Worm (Caenorhabditis elegans): ENCODE measurements around the gene F38E11.9.

F38E11.9 gene

DNA sequence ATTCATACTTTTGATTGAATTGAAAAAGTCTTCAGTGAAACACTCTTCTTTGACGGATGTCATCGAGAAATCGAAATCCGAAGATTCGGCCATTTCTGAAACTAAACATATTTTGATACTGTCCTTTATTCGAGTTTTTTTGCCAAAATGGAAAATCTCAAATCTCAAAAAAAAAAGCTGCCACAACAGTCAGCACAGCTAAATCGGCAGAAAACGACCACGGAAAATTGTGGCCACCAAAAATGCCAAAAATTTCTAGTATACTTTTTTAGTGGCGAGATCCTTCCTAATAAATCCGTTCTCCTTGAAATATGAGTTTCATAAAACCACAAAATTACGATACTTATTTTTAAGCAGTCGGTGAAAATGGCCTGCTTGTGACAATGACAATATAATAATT, at the start of gene F38E11.9:
Gene F38E11.9 (minus strand): TSS at position 101 of the 400 bp plus-strand sequence.
- TF ChIP-seq ekl-4 (GFP tag; IDR thresholded peaks at IDR 0.05), result no peak
- TF ChIP-seq ztf-26 (tag; optimal IDR thresholded peaks at IDR 0.05), result no peak
- no peak for TF ChIP-seq F22D6.2 (tag; optimal IDR thresholded peaks at IDR 0.05)
- no peak for TF ChIP-seq B0261.1 (tag; optimal IDR thresholded peaks at IDR 0.05)
- TF ChIP-seq mes-4 (tag; optimal IDR thresholded peaks at IDR 0.05), result no peak
- TF ChIP-seq madf-6 (GFP tag; IDR thresholded peaks at IDR 0.05), result no peak
- no peak for TF ChIP-seq ets-4 (GFP tag; optimal IDR thresholded peaks at IDR 0.05)
- TF ChIP-seq rec-8 (tag; optimal IDR thresholded peaks at IDR 0.05), result no peak
- no peak for TF ChIP-seq lin-35 (GFP tag; optimal IDR thresholded peaks at IDR 0.05)
- TF ChIP-seq ccch-3 (GFP tag; optimal IDR thresholded peaks at IDR 0.05), result no peak
- TF ChIP-seq attf-5 (GFP tag; optimal IDR thresholded peaks at IDR 0.05), result no peak
- TF ChIP-seq ceh-91 (GFP tag; IDR thresholded peaks at IDR 0.05), result no peak
- no peak for TF ChIP-seq rpc-1 (optimal IDR thresholded peaks at IDR 0.05)
- no peak for TF ChIP-seq rpc-1 (tag; optimal IDR thresholded peaks at IDR 0.05)
- no peak for TF ChIP-seq him-1 (tag; optimal IDR thresholded peaks at IDR 0.05)
- no peak for TF ChIP-seq lsy-27 (tag; optimal IDR thresholded peaks at IDR 0.05; ENCODE audit: borderline replicate concordance, insufficient read depth)
- TF ChIP-seq akir-1 (GFP tag; optimal IDR thresholded peaks at IDR 0.05), result no peak
- TF ChIP-seq mel-28 (tag; optimal IDR thresholded peaks at IDR 0.05; ENCODE audit: borderline replicate concordance), result no peak
- no peak for TF ChIP-seq hlh-12 (tag; optimal IDR thresholded peaks at IDR 0.05)
- no peak for TF ChIP-seq lag-1 (GFP tag; IDR thresholded peaks at IDR 0.05)

DNA sequence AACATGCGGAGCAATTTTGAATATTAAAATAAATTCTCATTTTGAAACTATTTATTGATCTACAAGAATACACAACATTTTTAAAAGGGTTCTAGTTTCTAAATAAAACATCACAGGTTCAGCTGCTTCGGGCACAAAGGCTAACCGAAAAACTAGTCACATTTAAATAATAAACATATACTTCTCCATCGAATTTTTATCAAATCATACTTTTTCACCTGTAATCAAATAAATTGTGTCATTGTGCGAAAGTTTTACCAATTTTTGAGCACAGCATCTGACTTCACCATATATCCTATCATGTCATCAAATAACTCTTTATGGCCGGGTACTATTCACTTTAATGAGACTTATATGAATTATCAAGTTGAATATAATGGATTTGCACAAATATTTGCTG, 46.5 kb upstream of the F38E11.9 start, which contains the start of gene sru-6:
Gene sru-6 (plus strand): TSS at position 301 of the 400 bp plus-strand sequence.
- TF ChIP-seq aptf-3 (GFP tag; IDR thresholded peaks at IDR 0.05), result no peak
- no peak for TF ChIP-seq die-1 (tag; optimal IDR thresholded peaks at IDR 0.05)
- TF ChIP-seq ccch-3 (GFP tag; optimal IDR thresholded peaks at IDR 0.05), result no peak
- TF ChIP-seq nhr-179 (tag; optimal IDR thresholded peaks at IDR 0.05), result no peak
- TF ChIP-seq ceh-79 (tag; optimal IDR thresholded peaks at IDR 0.05), result no peak
- TF ChIP-seq bed-1 (GFP tag; IDR thresholded peaks at IDR 0.05), result no peak
- TF ChIP-seq attf-3 (GFP tag; conservative IDR thresholded peaks at IDR 0.05), result no peak
- TF ChIP-seq egrh-3 (GFP tag; IDR thresholded peaks at IDR 0.05), result no peak
- no peak for TF ChIP-seq ceh-27 (GFP tag; optimal IDR thresholded peaks at IDR 0.05)
- no peak for TF ChIP-seq nhr-27 (tag; optimal IDR thresholded peaks at IDR 0.05)
- TF ChIP-seq F57A8.1 (GFP tag; optimal IDR thresholded peaks at IDR 0.05), result no peak
- TF ChIP-seq bed-2 (GFP tag; IDR thresholded peaks at IDR 0.05), result no peak
- no peak for TF ChIP-seq rpc-1 (optimal IDR thresholded peaks at IDR 0.05)
- no peak for TF ChIP-seq rpc-1 (tag; optimal IDR thresholded peaks at IDR 0.05)
- no peak for TF ChIP-seq hlh-26 (GFP tag; conservative IDR thresholded peaks at IDR 0.05)
- TF ChIP-seq sdz-38 (tag; optimal IDR thresholded peaks at IDR 0.05), result no peak
- no peak for TF ChIP-seq efl-1 (GFP tag; optimal IDR thresholded peaks at IDR 0.05)
- no peak for TF ChIP-seq nfyb-1 (GFP tag; IDR thresholded peaks at IDR 0.05)
- TF ChIP-seq ztf-22 (GFP tag; optimal IDR thresholded peaks at IDR 0.05), result no peak
- no peak for TF ChIP-seq C17E4.6 (GFP tag; IDR thresholded peaks at IDR 0.05)

- no peak for TF ChIP-seq ceh-79 (tag; optimal IDR thresholded peaks at IDR 0.05)
- no peak for TF ChIP-seq sdz-38 (tag; optimal IDR thresholded peaks at IDR 0.05)
Measured at ce11 chrIV:9488315-9488714, 44.5 kb upstream of the F38E11.9 start, which contains the start of gene sru-1. Gene sru-1, plus strand, starts transcription at chrIV:9488615.
